Worm (Caenorhabditis elegans) whole organism, mixed stage, embryonic: Measurements from ENCODE around the gene srt-7.

Source experiments
- M03D4.4 ChIP-seq: sonication (generic microtip); optimal IDR thresholded peaks from 2 replicates; lab custom pipeline; 2017; ENCODE audit warnings: mild to moderate bottlenecking, missing genetic modification characterization, missing compliant biosample characterization
- blmp-1 ChIP-seq: fragments of 150-350 bp; optimal IDR thresholded peaks from 2 replicates; lab custom pipeline; 2014; ENCODE audit warnings: missing biosample characterization, missing genetic modification characterization
- drap-1 ChIP-seq: fragments of 200-800 bp; sonication (Bioruptor generic); optimal IDR thresholded peaks from 3 replicates; lab custom pipeline; 2018; ENCODE audit warnings: mild to moderate bottlenecking, missing genetic modification characterization, missing compliant biosample characterization
- flh-1 ChIP-seq: fragments of 200-800 bp; sonication (Bioruptor generic); optimal IDR thresholded peaks from 2 replicates; lab custom pipeline; 2018; ENCODE audit warnings: mild to moderate bottlenecking, missing genetic modification characterization, moderate library complexity, missing compliant biosample characterization
- mep-1 ChIP-seq: fragments of 150-350 bp; optimal IDR thresholded peaks from 2 replicates; lab custom pipeline; 2017; ENCODE audit warnings: missing biosample characterization, missing genetic modification reagents, missing genetic modification characterization, inconsistent platforms
- nhr-12 ChIP-seq: fragments of 150-350 bp; optimal IDR thresholded peaks from 2 replicates; lab custom pipeline; 2014; ENCODE audit warnings: missing biosample characterization, missing genetic modification characterization
- nhr-76 ChIP-seq: sonication (generic microtip); optimal IDR thresholded peaks from 2 replicates; lab custom pipeline; 2017; ENCODE audit warnings: missing biosample characterization, missing genetic modification characterization
- snpc-4 ChIP-seq: fragments of 150-350 bp; optimal IDR thresholded peaks from 2 replicates; lab custom pipeline; 2014; ENCODE audit warnings: missing biosample characterization, missing genetic modification characterization
- unc-62 ChIP-seq: fragments of 150-350 bp; optimal IDR thresholded peaks from 2 replicates; lab custom pipeline; 2014; ENCODE audit warnings: missing biosample characterization, missing genetic modification reagents, missing genetic modification characterization
- ztf-11 ChIP-seq: fragments of 150-350 bp; optimal IDR thresholded peaks from 2 replicates; lab custom pipeline; 2014; ENCODE audit warnings: missing biosample characterization, missing genetic modification characterization

DNA sequence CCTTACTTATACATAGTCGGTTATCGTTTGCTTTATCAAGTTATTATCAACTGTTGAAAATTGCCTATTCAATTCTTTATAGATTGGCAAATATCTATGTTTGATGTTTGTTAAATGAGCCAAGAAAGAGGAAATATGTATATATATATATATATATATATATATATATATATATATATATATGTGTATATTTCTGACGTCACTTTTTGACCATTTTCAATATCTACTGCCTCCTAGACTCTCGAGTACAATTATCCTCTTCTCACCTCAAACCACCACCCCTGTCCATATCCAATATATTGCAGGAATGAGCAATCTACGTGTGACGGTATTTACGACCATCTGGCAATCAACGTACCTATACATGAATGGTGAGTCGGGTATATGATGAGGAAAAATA, 36.7 kb upstream of the srt-7 start, which contains the start of gene F59D6.1:
- no peak for TF ChIP-seq mep-1
- no peak for TF ChIP-seq M03D4.4 (tag; lab: Kevin White, UChicago)
- TF ChIP-seq snpc-4 (tag; lab: Kevin White, UChicago) = no peak
- no peak for TF ChIP-seq flh-1 (GFP tag; lab: Kevin White, UChicago)
- TF ChIP-seq unc-62 = no peak
- TF ChIP-seq drap-1 (GFP tag; lab: Kevin White, UChicago) = no peak
- no peak for TF ChIP-seq nhr-12 (tag; lab: Kevin White, UChicago)
- no peak for TF ChIP-seq nhr-76 (tag; lab: Kevin White, UChicago)
- TF ChIP-seq ztf-11 = no peak
- TF ChIP-seq blmp-1 (tag; lab: Kevin White, UChicago) = no peak
